Fruit fly (Drosophila melanogaster) whole organism, embryonic: ENCODE measurements around the gene CG14657.

ENCODE experiments used
- CG10431 ChIP-seq: fragments of 200-800 bp; sonication (Bioruptor generic); optimal IDR thresholded peaks from 3 replicates; lab custom pipeline; 2018; ENCODE audit warnings: missing biosample characterization, mild to moderate bottlenecking, missing genetic modification characterization
- CG10543 ChIP-seq: fragments of 200-800 bp; sonication (Bioruptor generic); optimal IDR thresholded peaks from 3 replicates; lab custom pipeline; 2017; ENCODE audit warnings: missing biosample characterization, mild to moderate bottlenecking, missing genetic modification characterization, moderate library complexity
- CG11093 ChIP-seq: fragments of 200-800 bp; sonication (Bioruptor generic); IDR thresholded peaks from 3 replicates; pipeline ENCODE4 v1.3.6; 2022; ENCODE audit warnings: missing biosample characterization, missing genetic modification characterization
- CG11695 ChIP-seq: fragments of 200-800 bp; sonication (Bioruptor generic); IDR thresholded peaks from 3 replicates; pipeline ENCODE4 v1.3.6; 2022; ENCODE audit warnings: missing biosample characterization, missing genetic modification characterization
- CG12659 ChIP-seq: fragments of 200-800 bp; sonication (Bioruptor generic); optimal IDR thresholded peaks from 3 replicates; lab custom pipeline; 2017; ENCODE audit warnings: mild to moderate bottlenecking, missing biosample characterization, missing genetic modification reagents, missing genetic modification characterization
- CG12769 ChIP-seq: fragments of 200-800 bp; sonication (Bioruptor generic); optimal IDR thresholded peaks from 2 replicates; lab custom pipeline; 2019; ENCODE audit warnings: missing biosample characterization, mild to moderate bottlenecking, missing genetic modification characterization, moderate library complexity
- CG13424 ChIP-seq: fragments of 200-800 bp; sonication (Bioruptor generic); optimal IDR thresholded peaks from 2 replicates; lab custom pipeline; 2019; ENCODE audit warnings: missing biosample characterization, mild to moderate bottlenecking, missing genetic modification characterization, moderate library complexity
- CG14860 ChIP-seq: fragments of 200-800 bp; sonication (Bioruptor generic); IDR thresholded peaks from 3 replicates; pipeline ENCODE4 v1.3.6; 2022; ENCODE audit warnings: missing biosample characterization, missing genetic modification characterization; ENCODE audit not compliant: partially characterized antibody
- CG15601 ChIP-seq: fragments of 200-800 bp; sonication (Bioruptor generic); optimal IDR thresholded peaks from 3 replicates; lab custom pipeline; 2019; ENCODE audit warnings: missing biosample characterization, mild to moderate bottlenecking, missing genetic modification characterization, moderate library complexity
- CG16813 ChIP-seq: fragments of 200-800 bp; sonication (Bioruptor generic); IDR thresholded peaks from 3 replicates; pipeline ENCODE4 v1.3.6; 2022; ENCODE audit warnings: missing biosample characterization, missing genetic modification characterization; ENCODE audit not compliant: partially characterized antibody
- CG17359 ChIP-seq: fragments of 200-800 bp; sonication (Bioruptor generic); optimal IDR thresholded peaks from 3 replicates; lab custom pipeline; 2018; ENCODE audit warnings: missing biosample characterization, mild to moderate bottlenecking, missing genetic modification characterization, moderate library complexity
- CG2129 ChIP-seq: fragments of 200-800 bp; sonication (Bioruptor generic); IDR thresholded peaks from 2 replicates; pipeline ENCODE4 v1.3.6; 2022; ENCODE audit warnings: missing biosample characterization, missing genetic modification characterization; ENCODE audit not compliant: partially characterized antibody
- CG2199 ChIP-seq: fragments of 200-800 bp; sonication (Bioruptor generic); IDR thresholded peaks from 3 replicates; pipeline ENCODE4 v1.3.6; 2022; ENCODE audit warnings: missing biosample characterization, missing genetic modification characterization
- CG34224 ChIP-seq: fragments of 200-800 bp; sonication (Bioruptor generic); IDR thresholded peaks from 3 replicates; pipeline ENCODE4 v1.3.6; 2022; ENCODE audit warnings: missing biosample characterization, missing genetic modification characterization; ENCODE audit not compliant: partially characterized antibody
- CG3995 ChIP-seq: fragments of 200-800 bp; sonication (Bioruptor generic); optimal IDR thresholded peaks from 3 replicates; lab custom pipeline; 2016; ENCODE audit warnings: missing biosample characterization, missing genetic modification characterization
- CG42726 ChIP-seq: fragments of 200-800 bp; sonication (Bioruptor generic); IDR thresholded peaks from 2 replicates; pipeline ENCODE4 v1.3.6; 2022; ENCODE audit warnings: missing biosample characterization, missing genetic modification characterization; ENCODE audit not compliant: partially characterized antibody
- CG6654 ChIP-seq: fragments of 200-800 bp; sonication (Bioruptor generic); optimal IDR thresholded peaks from 2 replicates; lab custom pipeline; 2017; ENCODE audit warnings: missing biosample characterization, mild to moderate bottlenecking, missing genetic modification characterization
- CG6791 ChIP-seq: fragments of 200-800 bp; sonication (Bioruptor generic); IDR thresholded peaks from 3 replicates; pipeline ENCODE4 v1.3.6; 2022; ENCODE audit warnings: missing biosample characterization, missing genetic modification characterization; ENCODE audit not compliant: partially characterized antibody
- CG8089 ChIP-seq: fragments of 200-800 bp; sonication (Bioruptor generic); optimal IDR thresholded peaks from 3 replicates; lab custom pipeline; 2016; ENCODE audit warnings: missing biosample characterization, missing genetic modification characterization
- CG8924 ChIP-seq: fragments of 200-800 bp; optimal IDR thresholded peaks from 3 replicates; lab custom pipeline; 2019; ENCODE audit warnings: missing biosample characterization, mild to moderate bottlenecking, missing genetic modification characterization, moderate library complexity
- CG9609 ChIP-seq: fragments of 200-800 bp; sonication (Bioruptor generic); optimal IDR thresholded peaks from 3 replicates; lab custom pipeline; 2016; ENCODE audit warnings: missing biosample characterization, missing genetic modification characterization
- CHES-1-like ChIP-seq: fragments of 200-800 bp; sonication (Bioruptor generic); optimal IDR thresholded peaks from 2 replicates; lab custom pipeline; 2016; ENCODE audit warnings: missing biosample characterization, missing genetic modification characterization
- CoRest ChIP-seq: fragments of 200-800 bp; sonication (Bioruptor generic); optimal IDR thresholded peaks from 3 replicates; lab custom pipeline; 2018; ENCODE audit warnings: missing biosample characterization, mild to moderate bottlenecking, missing genetic modification characterization, moderate library complexity
- Doc3 ChIP-seq: fragments of 200-800 bp; sonication (Bioruptor generic); IDR thresholded peaks from 3 replicates; pipeline ENCODE4 v1.3.6; 2022; ENCODE audit warnings: missing biosample characterization, missing genetic modification characterization; ENCODE audit not compliant: partially characterized antibody
- E2f2 ChIP-seq: fragments of 200-800 bp; sonication (Bioruptor generic); IDR thresholded peaks from 2 replicates; pipeline ENCODE4 v1.3.6; 2022; ENCODE audit warnings: missing biosample characterization, missing genetic modification characterization
- MESR4 ChIP-seq: fragments of 200-800 bp; sonication (Bioruptor generic); optimal IDR thresholded peaks from 2 replicates; lab custom pipeline; 2018; ENCODE audit warnings: missing biosample characterization, mild to moderate bottlenecking, missing genetic modification characterization, moderate library complexity
- MTF-1 ChIP-seq: fragments of 200-800 bp; sonication (Bioruptor generic); optimal IDR thresholded peaks from 2 replicates; lab custom pipeline; 2018; ENCODE audit warnings: missing biosample characterization, mild to moderate bottlenecking, missing genetic modification characterization, borderline replicate concordance
- Side ChIP-seq: fragments of 200-800 bp; sonication (Bioruptor generic); optimal IDR thresholded peaks from 2 replicates; lab custom pipeline; 2016; ENCODE audit warnings: missing biosample characterization, missing genetic modification characterization
- bigmax ChIP-seq: fragments of 200-800 bp; sonication (Bioruptor generic); optimal IDR thresholded peaks from 2 replicates; lab custom pipeline; 2018; ENCODE audit warnings: missing biosample characterization, mild to moderate bottlenecking, missing genetic modification characterization
- caup ChIP-seq: fragments of 200-800 bp; sonication (Bioruptor generic); optimal IDR thresholded peaks from 3 replicates; lab custom pipeline; 2017; ENCODE audit warnings: missing biosample characterization, mild to moderate bottlenecking, missing genetic modification characterization, moderate library complexity; ENCODE audit not compliant: severe bottlenecking
- cg ChIP-seq: fragments of 200-800 bp; sonication (Bioruptor generic); optimal IDR thresholded peaks from 3 replicates; lab custom pipeline; 2019; ENCODE audit warnings: missing biosample characterization, mild to moderate bottlenecking, missing genetic modification characterization, moderate library complexity
- exex ChIP-seq: fragments of 200-800 bp; sonication (Bioruptor generic); optimal IDR thresholded peaks from 4 replicates; lab custom pipeline; 2018; ENCODE audit warnings: missing biosample characterization, mild to moderate bottlenecking, missing genetic modification characterization, moderate library complexity
- gcm ChIP-seq: fragments of 200-800 bp; sonication (Bioruptor generic); optimal IDR thresholded peaks from 2 replicates; lab custom pipeline; 2019; ENCODE audit warnings: missing biosample characterization, mild to moderate bottlenecking, missing genetic modification characterization, moderate library complexity
- gfzf ChIP-seq: fragments of 200-800 bp; sonication (Bioruptor generic); optimal IDR thresholded peaks from 2 replicates; lab custom pipeline; 2016; ENCODE audit warnings: missing biosample characterization, mild to moderate bottlenecking, missing genetic modification characterization, moderate library complexity
- grn ChIP-seq: fragments of 200-800 bp; sonication (Bioruptor generic); optimal IDR thresholded peaks from 3 replicates; lab custom pipeline; 2017; ENCODE audit warnings: missing biosample characterization, missing genetic modification characterization
- hbn ChIP-seq: fragments of 200-800 bp; sonication (Bioruptor generic); IDR thresholded peaks from 2 replicates; pipeline ENCODE4 v1.3.6; 2022; ENCODE audit warnings: missing biosample characterization, missing genetic modification characterization; ENCODE audit not compliant: partially characterized antibody
- kay ChIP-seq: fragments of 200-800 bp; sonication (Bioruptor generic); optimal IDR thresholded peaks from 2 replicates; lab custom pipeline; 2016; ENCODE audit warnings: missing biosample characterization, missing genetic modification characterization
- lbe ChIP-seq: fragments of 200-800 bp; sonication (Bioruptor generic); optimal IDR thresholded peaks from 2 replicates; lab custom pipeline; 2016; ENCODE audit warnings: missing biosample characterization, mild to moderate bottlenecking, missing genetic modification characterization
- lmd ChIP-seq: fragments of 200-800 bp; sonication (Bioruptor generic); IDR thresholded peaks from 2 replicates; pipeline ENCODE4 v1.3.6; 2022; ENCODE audit warnings: missing biosample characterization, missing genetic modification characterization
- nerfin-1 ChIP-seq: fragments of 200-800 bp; sonication (Bioruptor generic); optimal IDR thresholded peaks from 3 replicates; lab custom pipeline; 2019; ENCODE audit warnings: missing biosample characterization, mild to moderate bottlenecking, missing genetic modification characterization, moderate library complexity
- nom ChIP-seq: fragments of 200-800 bp; sonication (Bioruptor generic); optimal IDR thresholded peaks from 2 replicates; lab custom pipeline; 2017; ENCODE audit warnings: missing biosample characterization, missing genetic modification characterization, mild to moderate bottlenecking, moderate library complexity, missing genetic modification reagents
- p53 ChIP-seq: fragments of 200-800 bp; sonication (Bioruptor generic); optimal IDR thresholded peaks from 2 replicates; lab custom pipeline; 2016; ENCODE audit warnings: missing biosample characterization, missing genetic modification characterization
- pum ChIP-seq: fragments of 200-800 bp; sonication (Bioruptor generic); optimal IDR thresholded peaks from 2 replicates; lab custom pipeline; 2016; ENCODE audit warnings: missing biosample characterization, missing genetic modification characterization
- sna ChIP-seq: fragments of 200-800 bp; sonication (Bioruptor generic); IDR thresholded peaks from 2 replicates; pipeline ENCODE4 v1.3.6; 2022; ENCODE audit warnings: missing biosample characterization, missing genetic modification characterization; ENCODE audit not compliant: partially characterized antibody
- tna ChIP-seq: fragments of 200-800 bp; sonication (Bioruptor generic); IDR thresholded peaks from 2 replicates; pipeline ENCODE4 v1.3.6; 2022; ENCODE audit warnings: missing biosample characterization, missing genetic modification characterization; ENCODE audit not compliant: partially characterized antibody
- trem ChIP-seq: fragments of 200-800 bp; optimal IDR thresholded peaks from 3 replicates; lab custom pipeline; 2019; ENCODE audit warnings: missing biosample characterization, mild to moderate bottlenecking, missing genetic modification characterization, moderate library complexity
- tx ChIP-seq: fragments of 200-800 bp; sonication (Bioruptor generic); optimal IDR thresholded peaks from 2 replicates; lab custom pipeline; 2016; ENCODE audit warnings: missing biosample characterization, missing genetic modification characterization
- zf30C ChIP-seq: fragments of 200-800 bp; sonication (Bioruptor generic); optimal IDR thresholded peaks from 3 replicates; lab custom pipeline; 2018; ENCODE audit warnings: missing biosample characterization, mild to moderate bottlenecking, missing genetic modification characterization

CG14657 gene

DNA sequence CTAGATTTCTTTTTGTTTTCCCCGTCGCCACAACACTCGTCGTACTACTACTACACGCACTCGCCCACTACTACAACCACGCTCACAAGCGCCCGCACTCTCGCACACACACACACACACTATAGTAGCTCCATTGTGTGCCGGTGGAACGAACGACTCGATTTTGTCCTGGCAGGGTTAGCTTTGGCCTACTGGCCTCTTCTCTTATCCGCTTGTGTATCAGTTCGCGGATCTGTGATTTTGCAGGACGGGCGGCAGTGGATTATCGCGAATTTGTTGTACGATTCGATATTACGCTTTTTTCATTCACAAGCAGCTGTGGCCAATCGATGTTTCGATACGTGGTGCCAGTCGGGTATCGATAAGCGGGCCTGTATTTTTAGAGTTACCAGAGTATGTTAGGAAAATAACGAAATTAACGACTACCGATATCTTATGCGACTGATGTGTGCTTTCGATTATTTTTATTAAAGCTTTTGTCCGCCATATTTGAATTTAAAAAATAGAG, at the start of gene CG14657 (continued):
- peak; percentile 89 for TF ChIP-seq Doc3 (GFP tag; lab: Robert Waterston, UW)
- TF ChIP-seq tna (GFP tag; lab: Robert Waterston, UW): peak; percentile 89
- peak; percentile 23 for TF ChIP-seq nom (GFP tag; lab: Kevin White, UChicago)
- TF ChIP-seq E2f2 (GFP tag; lab: Robert Waterston, UW): peak; percentile 96
- TF ChIP-seq CG15601 (tag; lab: Kevin White, UChicago): peak; percentile 40
- TF ChIP-seq CG9609 (GFP tag; lab: Kevin White, UChicago): no peak
- peak; percentile 51 for TF ChIP-seq CG8924 (tag; lab: Kevin White, UChicago)
- TF ChIP-seq CG12769: peak; percentile 4
- TF ChIP-seq CG11093: no peak
- no peak for TF ChIP-seq CG2199 (GFP tag; lab: Robert Waterston, UW)
- peak; percentile 23 for TF ChIP-seq bigmax
- TF ChIP-seq gcm: peak; percentile 82
- peak; percentile 64 for TF ChIP-seq CG10431 (GFP tag; lab: Kevin White, UChicago)
- TF ChIP-seq caup (GFP tag; lab: Kevin White, UChicago): no peak
- TF ChIP-seq CG8089 (GFP tag; lab: Kevin White, UChicago): no peak
- peak; percentile 21 for TF ChIP-seq CG10543 (GFP tag; lab: Kevin White, UChicago)
- peak; percentile 98 for TF ChIP-seq sna (GFP tag; lab: Robert Waterston, UW)
- peak; percentile 44 for TF ChIP-seq Side (GFP tag; lab: Kevin White, UChicago)
- peak; percentile 58 for TF ChIP-seq lbe (GFP tag; lab: Kevin White, UChicago)
- peak; percentile 88 for TF ChIP-seq gfzf (GFP tag; lab: Kevin White, UChicago)
- TF ChIP-seq exex (tag; lab: Kevin White, UChicago): peak; percentile 21
- TF ChIP-seq kay (GFP tag; lab: Kevin White, UChicago): no peak
- no peak for TF ChIP-seq CG17359 (tag; lab: Kevin White, UChicago)
- peak; percentile 52 for TF ChIP-seq CG3995
- peak; percentile 56 for TF ChIP-seq CG42726
- no peak for TF ChIP-seq MTF-1 (GFP tag; lab: Kevin White, UChicago)
- TF ChIP-seq hbn: peak; percentile 94
- peak; percentile 98 for TF ChIP-seq MESR4 (GFP tag; lab: Kevin White, UChicago)
- peak; percentile 100 for TF ChIP-seq cg (GFP tag; lab: Kevin White, UChicago)
- TF ChIP-seq CoRest (tag; lab: Kevin White, UChicago): no peak
- TF ChIP-seq grn (GFP tag; lab: Kevin White, UChicago): no peak
- peak; percentile 89 for TF ChIP-seq CG14860 (GFP tag; lab: Robert Waterston, UW)
- TF ChIP-seq CG6791: peak; percentile 89
- TF ChIP-seq CHES-1-like (GFP tag; lab: Kevin White, UChicago): peak; percentile 13
- TF ChIP-seq CG34224 (GFP tag; lab: Robert Waterston, UW): peak; percentile 94
- no peak for TF ChIP-seq lmd (GFP tag; lab: Robert Waterston, UW)
- peak; percentile 2 for TF ChIP-seq CG13424 (tag; lab: Kevin White, UChicago)
- peak; percentile 76 for TF ChIP-seq CG12659
- TF ChIP-seq CG11695: no peak
- TF ChIP-seq tx: peak; percentile 10
- peak; percentile 15 for TF ChIP-seq nerfin-1 (tag; lab: Kevin White, UChicago)
- peak; percentile 84 for TF ChIP-seq CG2129
- peak; percentile 74 for TF ChIP-seq trem (tag; lab: Kevin White, UChicago)
- no peak for TF ChIP-seq p53 (GFP tag; lab: Kevin White, UChicago)
- no peak for TF ChIP-seq pum (GFP tag; lab: Kevin White, UChicago)
- no peak for TF ChIP-seq zf30C (GFP tag; lab: Kevin White, UChicago)
- peak; percentile 86 for TF ChIP-seq CG16813 (GFP tag; lab: Robert Waterston, UW)
- no peak for TF ChIP-seq CG6654 (GFP tag; lab: Kevin White, UChicago)
